Worm (Caenorhabditis elegans) whole organism, L4/young adult: Measurements from ENCODE around the gene nspc-15.

Experiments used
- dao-5 ChIP-seq: sonication (generic microtip); optimal IDR thresholded peaks from 2 replicates; lab custom pipeline; 2016; ENCODE audit warnings: missing genotype, missing genetic modification characterization, moderate library complexity, missing compliant biosample characterization
- him-1 ChIP-seq: sonication (generic microtip); optimal IDR thresholded peaks from 2 replicates; lab custom pipeline; 2016; ENCODE audit warnings: missing genotype, missing genetic modification reagents, missing genetic modification characterization, missing compliant biosample characterization

DNA sequence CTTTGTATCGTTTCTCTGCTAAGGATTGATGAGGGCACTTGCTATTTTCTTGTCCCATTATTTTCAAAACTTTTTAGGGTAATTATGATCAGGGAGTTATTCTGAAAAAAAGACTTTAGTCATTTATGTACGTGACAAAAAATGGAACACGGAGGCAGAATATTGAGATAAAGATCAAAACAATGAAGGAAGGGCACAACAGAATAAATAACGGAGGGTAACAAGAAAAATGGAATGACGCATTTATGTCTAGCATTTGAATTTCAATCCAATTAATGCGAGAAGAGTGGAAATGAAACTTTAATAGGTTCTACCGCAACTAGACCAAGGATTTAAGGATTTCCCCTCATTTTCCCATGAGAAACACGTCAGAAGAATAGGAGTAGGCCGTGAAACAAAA is 17.7 kb downstream of the nspc-15 start, which contains the start of gene glb-13:
- TF ChIP-seq dao-5 (tag; lab: Kevin White, UChicago): no peak
- TF ChIP-seq him-1 (tag; lab: Kevin White, UChicago): no peak
